ENCODE assay signal across 1 fruit fly cellular context in genomic region chr3L:12406999-12407632, dm6.
TF ChIP-seq lines count a peak whose summit lies in the region.

No protein-coding gene starts in this region.

TF ChIP-seq in whole organism, embryonic, 481 proteins besides CTCF, POLR2A, EP300 and RAD21 (continued from another document and continues in another):
- peak; percentile 95 for TF ChIP-seq CG13123 (GFP tag; optimal IDR thresholded peaks at IDR 0.05; lab: Kevin White, UChicago)
- TF ChIP-seq CG3163 (GFP tag; optimal IDR thresholded peaks at IDR 0.05; lab: Kevin White, UChicago) = peak; percentile 87
- TF ChIP-seq BEAF-32 (GFP tag; optimal IDR thresholded peaks at IDR 0.05; lab: Kevin White, UChicago) = no peak
- TF ChIP-seq CG6765 (GFP tag; optimal IDR thresholded peaks at IDR 0.05; lab: Kevin White, UChicago) = peak; percentile 93
- TF ChIP-seq nerfin-1 (tag; optimal IDR thresholded peaks at IDR 0.05; lab: Kevin White, UChicago) = peak; percentile 70
- TF ChIP-seq klu (GFP tag; IDR thresholded peaks at IDR 0.05; lab: Robert Waterston, UW) = peak; percentile 62
- peak; percentile 58 for TF ChIP-seq gsb-n (tag; optimal IDR thresholded peaks at IDR 0.05; lab: Kevin White, UChicago)
- peak; percentile 85 for TF ChIP-seq Dad (GFP tag; optimal IDR thresholded peaks at IDR 0.05; lab: Kevin White, UChicago)
- TF ChIP-seq cas (GFP tag; IDR thresholded peaks at IDR 0.05; lab: Robert Waterston, UW) = peak; percentile 80
- peak; percentile 84 for TF ChIP-seq p53 (GFP tag; optimal IDR thresholded peaks at IDR 0.05; lab: Kevin White, UChicago)
- peak; percentile 46; the same call in 1 of the 2 replicates for TF ChIP-seq ro (GFP tag; IDR thresholded peaks at IDR 0.05; lab: Robert Waterston, UW)
- TF ChIP-seq CG8478 (optimal IDR thresholded peaks at IDR 0.05; lab: Kevin White, UChicago) = no peak
- TF ChIP-seq ham (GFP tag; IDR thresholded peaks at IDR 0.05; lab: Robert Waterston, UW) = peak; percentile 82; the same call in 1 of the 2 replicates
- peak; percentile 92 for TF ChIP-seq exex (tag; optimal IDR thresholded peaks at IDR 0.05; lab: Kevin White, UChicago)
- TF ChIP-seq zen (tag; optimal IDR thresholded peaks at IDR 0.05; lab: Kevin White, UChicago) = no peak
- no peak for TF ChIP-seq D (optimal IDR thresholded peaks at IDR 0.05; lab: Kevin White, UChicago)
- peak; percentile 46 for TF ChIP-seq D (GFP tag; optimal IDR thresholded peaks at IDR 0.05; lab: Kevin White, UChicago)
- TF ChIP-seq CG4424 (GFP tag; optimal IDR thresholded peaks at IDR 0.05; lab: Kevin White, UChicago) = peak; percentile 43
- peak; percentile 60 for TF ChIP-seq cato (GFP tag; optimal IDR thresholded peaks at IDR 0.05; lab: Kevin White, UChicago; ENCODE audit: borderline replicate concordance)
- no peak for TF ChIP-seq hb (GFP tag; IDR thresholded peaks at IDR 0.05; lab: Robert Waterston, UW; ENCODE audit: partially characterized antibody)
- peak; percentile 83 for TF ChIP-seq slbo (GFP tag; IDR thresholded peaks at IDR 0.05; lab: Robert Waterston, UW)
- peak; percentile 92 for TF ChIP-seq tup (GFP tag; optimal IDR thresholded peaks at IDR 0.05; lab: Kevin White, UChicago)
- TF ChIP-seq CG2678 (tag; optimal IDR thresholded peaks at IDR 0.05; lab: Kevin White, UChicago) = peak; percentile 93
- TF ChIP-seq rib (GFP tag; IDR thresholded peaks at IDR 0.05; lab: Robert Waterston, UW) = peak; percentile 98
- TF ChIP-seq crc (GFP tag; optimal IDR thresholded peaks at IDR 0.05; lab: Kevin White, UChicago) = peak; percentile 81
- peak; percentile 98 for TF ChIP-seq NK7.1 (GFP tag; optimal IDR thresholded peaks at IDR 0.05; lab: Kevin White, UChicago)
- TF ChIP-seq CHES-1-like (GFP tag; optimal IDR thresholded peaks at IDR 0.05; lab: Kevin White, UChicago) = peak; percentile 97
- TF ChIP-seq Xrp1 (GFP tag; IDR thresholded peaks at IDR 0.05; lab: Robert Waterston, UW) = peak; percentile 88
- peak; percentile 61 for TF ChIP-seq CG31388 (GFP tag; optimal IDR thresholded peaks at IDR 0.05; lab: Kevin White, UChicago)
- TF ChIP-seq nom (GFP tag; optimal IDR thresholded peaks at IDR 0.05; lab: Kevin White, UChicago) = peak; percentile 58
- peak; percentile 87 for TF ChIP-seq HmgD (GFP tag; optimal IDR thresholded peaks at IDR 0.05; lab: Kevin White, UChicago)
- peak; percentile 79 for TF ChIP-seq dimm (GFP tag; IDR thresholded peaks at IDR 0.05; lab: Robert Waterston, UW)
- no peak for TF ChIP-seq HLH4C (GFP tag; IDR thresholded peaks at IDR 0.05; lab: Robert Waterston, UW; ENCODE audit: partially characterized antibody)
- peak; percentile 90 for TF ChIP-seq gsb (GFP tag; IDR thresholded peaks at IDR 0.05; lab: Robert Waterston, UW)
- peak; percentile 98 for TF ChIP-seq Atf6 (GFP tag; IDR thresholded peaks at IDR 0.05; lab: Robert Waterston, UW)
- TF ChIP-seq ATbp (GFP tag; optimal IDR thresholded peaks at IDR 0.05; lab: Kevin White, UChicago) = peak; percentile 98
- no peak for TF ChIP-seq pan (optimal IDR thresholded peaks at IDR 0.05; lab: Kevin White, UChicago)
- peak in 1 of 2 experiments; percentile 91 for TF ChIP-seq pan (GFP tag; optimal IDR thresholded peaks at IDR 0.05 in 1 of 2, IDR thresholded peaks at IDR 0.05 in 1 of 2)
- peak; percentile 92 for TF ChIP-seq Rfx (GFP tag; IDR thresholded peaks at IDR 0.05; lab: Robert Waterston, UW)
- TF ChIP-seq Bteb2 (GFP tag; optimal IDR thresholded peaks at IDR 0.05; lab: Kevin White, UChicago) = peak; percentile 90
- TF ChIP-seq tgo (GFP tag; IDR thresholded peaks at IDR 0.05; lab: Robert Waterston, UW) = peak; percentile 70; the same call in 2 of the 3 replicates
- peak; percentile 51 for TF ChIP-seq kah (GFP tag; optimal IDR thresholded peaks at IDR 0.05; lab: Kevin White, UChicago)
- TF ChIP-seq fd96Cb (tag; optimal IDR thresholded peaks at IDR 0.05; lab: Kevin White, UChicago) = no peak
- peak; percentile 71 for TF ChIP-seq H2.0 (GFP tag; IDR thresholded peaks at IDR 0.05; lab: Robert Waterston, UW)
- peak; percentile 70 for TF ChIP-seq grau (tag; optimal IDR thresholded peaks at IDR 0.05; lab: Kevin White, UChicago)
- no peak for TF ChIP-seq nerfin-2 (GFP tag; IDR thresholded peaks at IDR 0.05; lab: Robert Waterston, UW; ENCODE audit: partially characterized antibody)
- TF ChIP-seq CG1647 (GFP tag; optimal IDR thresholded peaks at IDR 0.05; lab: Kevin White, UChicago) = peak; percentile 95
- peak; percentile 54 for TF ChIP-seq CG10431 (GFP tag; optimal IDR thresholded peaks at IDR 0.05; lab: Kevin White, UChicago)
- TF ChIP-seq Nf-YB (GFP tag; optimal IDR thresholded peaks at IDR 0.05; lab: Kevin White, UChicago) = peak; percentile 44
- peak; percentile 81 for TF ChIP-seq NC2β (GFP tag; optimal IDR thresholded peaks at IDR 0.05; lab: Kevin White, UChicago)
- TF ChIP-seq Myb (GFP tag; optimal IDR thresholded peaks at IDR 0.05; lab: Kevin White, UChicago) = peak; percentile 65
- peak; percentile 73 for TF ChIP-seq CG8290 (GFP tag; optimal IDR thresholded peaks at IDR 0.05; lab: Kevin White, UChicago)
- TF ChIP-seq CG8290 (tag; optimal IDR thresholded peaks at IDR 0.05; lab: Kevin White, UChicago) = peak; percentile 61 to 98
- peak; percentile 27 for TF ChIP-seq MESR4 (GFP tag; optimal IDR thresholded peaks at IDR 0.05; lab: Kevin White, UChicago)
- no peak for TF ChIP-seq cad (GFP tag; optimal IDR thresholded peaks at IDR 0.05; lab: Kevin White, UChicago)
- peak; percentile 14 for TF ChIP-seq gfzf (GFP tag; optimal IDR thresholded peaks at IDR 0.05; lab: Kevin White, UChicago)
- TF ChIP-seq CG11504 (tag; optimal IDR thresholded peaks at IDR 0.05; lab: Kevin White, UChicago) = peak; percentile 28
- TF ChIP-seq sens-2 (GFP tag; IDR thresholded peaks at IDR 0.05; lab: Robert Waterston, UW) = peak; percentile 78
- peak; percentile 46 for TF ChIP-seq CG8359 (GFP tag; optimal IDR thresholded peaks at IDR 0.05; lab: Kevin White, UChicago; ENCODE audit: borderline replicate concordance)
- peak; percentile 98 for TF ChIP-seq sd (tag; optimal IDR thresholded peaks at IDR 0.05; lab: Kevin White, UChicago)
- TF ChIP-seq NC2α (GFP tag; optimal IDR thresholded peaks at IDR 0.05; lab: Kevin White, UChicago) = peak; percentile 89
- TF ChIP-seq CG17359 (tag; optimal IDR thresholded peaks at IDR 0.05; lab: Kevin White, UChicago) = peak; percentile 94
- TF ChIP-seq Jarid2 (GFP tag; optimal IDR thresholded peaks at IDR 0.05; lab: Kevin White, UChicago) = peak; percentile 80
- peak; percentile 64 for TF ChIP-seq CG4282 (GFP tag; optimal IDR thresholded peaks at IDR 0.05; lab: Kevin White, UChicago)
- TF ChIP-seq CG1602 (GFP tag; optimal IDR thresholded peaks at IDR 0.05; lab: Kevin White, UChicago) = peak; percentile 71
- peak; percentile 91 for TF ChIP-seq Asciz (GFP tag; optimal IDR thresholded peaks at IDR 0.05; lab: Kevin White, UChicago)
- peak; percentile 32 for TF ChIP-seq ind (GFP tag; optimal IDR thresholded peaks at IDR 0.05; lab: Kevin White, UChicago)
- TF ChIP-seq CG18764 (GFP tag; optimal IDR thresholded peaks at IDR 0.05; lab: Kevin White, UChicago) = peak; percentile 86
- peak; percentile 93 for TF ChIP-seq CG12744 (GFP tag; optimal IDR thresholded peaks at IDR 0.05; lab: Kevin White, UChicago)
- peak; percentile 87 for TF ChIP-seq CG17385 (GFP tag; optimal IDR thresholded peaks at IDR 0.05; lab: Kevin White, UChicago)
- TF ChIP-seq dysf (GFP tag; IDR thresholded peaks at IDR 0.05; lab: Robert Waterston, UW) = peak; percentile 82
- no peak for TF ChIP-seq CG8388 (GFP tag; optimal IDR thresholded peaks at IDR 0.05; lab: Kevin White, UChicago)
- peak; percentile 82; the same call in 2 of the 3 replicates for TF ChIP-seq ase (GFP tag; IDR thresholded peaks at IDR 0.05; lab: Robert Waterston, UW)
- TF ChIP-seq Hey (tag; optimal IDR thresholded peaks at IDR 0.05; lab: Kevin White, UChicago) = peak; percentile 94
- TF ChIP-seq CG10274 (GFP tag; optimal IDR thresholded peaks at IDR 0.05; lab: Kevin White, UChicago) = peak; percentile 75
- no peak for TF ChIP-seq jing (GFP tag; optimal IDR thresholded peaks at IDR 0.05; lab: Kevin White, UChicago)
- TF ChIP-seq sug (tag; optimal IDR thresholded peaks at IDR 0.05; lab: Kevin White, UChicago) = peak; percentile 94
- no peak for TF ChIP-seq lbe (GFP tag; optimal IDR thresholded peaks at IDR 0.05; lab: Kevin White, UChicago)
- TF ChIP-seq Adf1 (GFP tag; IDR thresholded peaks at IDR 0.05; lab: Robert Waterston, UW) = peak; percentile 86
- TF ChIP-seq Lhr (GFP tag; optimal IDR thresholded peaks at IDR 0.05; lab: Kevin White, UChicago) = peak; percentile 64
- peak; percentile 9 for TF ChIP-seq trem (tag; optimal IDR thresholded peaks at IDR 0.05; lab: Kevin White, UChicago)
- peak; percentile 83; the same call in 2 of the 3 replicates for TF ChIP-seq B-H1 (GFP tag; IDR thresholded peaks at IDR 0.05; lab: Robert Waterston, UW)
- peak; percentile 90 for TF ChIP-seq Bdp1 (GFP tag; optimal IDR thresholded peaks at IDR 0.05; lab: Kevin White, UChicago)
- TF ChIP-seq CG18011 (GFP tag; optimal IDR thresholded peaks at IDR 0.05; lab: Kevin White, UChicago) = peak; percentile 78
- TF ChIP-seq mam (GFP tag; optimal IDR thresholded peaks at IDR 0.05; lab: Kevin White, UChicago) = peak; percentile 79
- peak; percentile 88 for TF ChIP-seq CG16863 (GFP tag; optimal IDR thresholded peaks at IDR 0.05; lab: Kevin White, UChicago)
- TF ChIP-seq zfh1 (GFP tag; IDR thresholded peaks at IDR 0.05; lab: Robert Waterston, UW) = peak; percentile 81
- peak; percentile 81 for TF ChIP-seq jumu (GFP tag; optimal IDR thresholded peaks at IDR 0.05; lab: Kevin White, UChicago)
- TF ChIP-seq emc (GFP tag; optimal IDR thresholded peaks at IDR 0.05; lab: Kevin White, UChicago) = peak; percentile 84
- TF ChIP-seq eyg (GFP tag; optimal IDR thresholded peaks at IDR 0.05; lab: Kevin White, UChicago) = peak; percentile 100
- no peak for TF ChIP-seq Bgb (GFP tag; IDR thresholded peaks at IDR 0.05; lab: Robert Waterston, UW; ENCODE audit: partially characterized antibody)
- TF ChIP-seq CG4820 (GFP tag; optimal IDR thresholded peaks at IDR 0.05; lab: Kevin White, UChicago) = peak; percentile 50
- peak; percentile 84 for TF ChIP-seq CG1529 (GFP tag; optimal IDR thresholded peaks at IDR 0.05; lab: Kevin White, UChicago)
- peak; percentile 96 for TF ChIP-seq gce (GFP tag; IDR thresholded peaks at IDR 0.05; lab: Robert Waterston, UW)
- peak; percentile 97 for TF ChIP-seq CG7987 (GFP tag; optimal IDR thresholded peaks at IDR 0.05; lab: Kevin White, UChicago)
- TF ChIP-seq CG5180 (GFP tag; optimal IDR thresholded peaks at IDR 0.05; lab: Kevin White, UChicago) = peak; percentile 87
- peak; percentile 97 for TF ChIP-seq ci (GFP tag; IDR thresholded peaks at IDR 0.05; lab: Robert Waterston, UW)
- TF ChIP-seq luna (GFP tag; optimal IDR thresholded peaks at IDR 0.05; lab: Kevin White, UChicago) = peak; percentile 81
- peak; percentile 97 for TF ChIP-seq CG14014 (GFP tag; IDR thresholded peaks at IDR 0.05; lab: Robert Waterston, UW)
- peak; percentile 94 for TF ChIP-seq CG12942 (GFP tag; optimal IDR thresholded peaks at IDR 0.05; lab: Kevin White, UChicago)
- peak; percentile 83 for TF ChIP-seq fu2 (GFP tag; optimal IDR thresholded peaks at IDR 0.05; lab: Kevin White, UChicago)
- peak; percentile 91 for TF ChIP-seq CG12299 (tag; optimal IDR thresholded peaks at IDR 0.05; lab: Kevin White, UChicago)
- TF ChIP-seq hkb (optimal IDR thresholded peaks at IDR 0.05; lab: Kevin White, UChicago) = no peak
- peak; percentile 98 for TF ChIP-seq hkb (GFP tag; IDR thresholded peaks at IDR 0.05; lab: Robert Waterston, UW)
- peak; percentile 99 for TF ChIP-seq Med (GFP tag; lab: Kevin White, UChicago)
- TF ChIP-seq Camta (GFP tag; optimal IDR thresholded peaks at IDR 0.05; lab: Kevin White, UChicago) = peak; percentile 91
- TF ChIP-seq abd-A (tag; optimal IDR thresholded peaks at IDR 0.05; lab: Kevin White, UChicago) = peak; percentile 94
- peak; percentile 78 for TF ChIP-seq Mes4 (GFP tag; optimal IDR thresholded peaks at IDR 0.05; lab: Kevin White, UChicago)
- TF ChIP-seq NfI (GFP tag; optimal IDR thresholded peaks at IDR 0.05; lab: Kevin White, UChicago) = peak; percentile 87
- TF ChIP-seq gro (GFP tag; optimal IDR thresholded peaks at IDR 0.05; lab: Kevin White, UChicago) = peak; percentile 96
- peak; percentile 81 for TF ChIP-seq run (tag; optimal IDR thresholded peaks at IDR 0.05; lab: Kevin White, UChicago)
- TF ChIP-seq yki (optimal IDR thresholded peaks at IDR 0.05; lab: Kevin White, UChicago) = no peak
- TF ChIP-seq unc-4 (GFP tag; IDR thresholded peaks at IDR 0.05; lab: Robert Waterston, UW; ENCODE audit: partially characterized antibody) = peak; percentile 41; the same call in 1 of the 2 replicates
- TF ChIP-seq CG12769 (tag; optimal IDR thresholded peaks at IDR 0.05; lab: Kevin White, UChicago) = peak; percentile 96
- peak; percentile 86; the same call in 2 of the 3 replicates for TF ChIP-seq CG11093 (GFP tag; IDR thresholded peaks at IDR 0.05; lab: Robert Waterston, UW)
- TF ChIP-seq bowl (GFP tag; IDR thresholded peaks at IDR 0.05; lab: Robert Waterston, UW) = peak; percentile 79
- peak; percentile 77 for TF ChIP-seq CG12219 (GFP tag; optimal IDR thresholded peaks at IDR 0.05; lab: Kevin White, UChicago)
- peak; percentile 88 for TF ChIP-seq CG8089 (GFP tag; optimal IDR thresholded peaks at IDR 0.05; lab: Kevin White, UChicago)
- TF ChIP-seq Atf3 (GFP tag; optimal IDR thresholded peaks at IDR 0.05; lab: Kevin White, UChicago) = peak; percentile 77
- TF ChIP-seq CG15696 (tag; optimal IDR thresholded peaks at IDR 0.05; lab: Kevin White, UChicago) = peak; percentile 44
- TF ChIP-seq wdn (GFP tag; IDR thresholded peaks at IDR 0.05; lab: Robert Waterston, UW) = peak; percentile 91
- peak; percentile 94 for TF ChIP-seq CG6813 (GFP tag; optimal IDR thresholded peaks at IDR 0.05; lab: Kevin White, UChicago)
- TF ChIP-seq ap (GFP tag; IDR thresholded peaks at IDR 0.05; lab: Robert Waterston, UW) = peak; percentile 84
- TF ChIP-seq chif (GFP tag; optimal IDR thresholded peaks at IDR 0.05; lab: Kevin White, UChicago) = peak; percentile 71 to 85
- TF ChIP-seq E2f1 (GFP tag; IDR thresholded peaks at IDR 0.05; lab: Robert Waterston, UW) = peak; percentile 81
- no peak for TF ChIP-seq Hmx (GFP tag; optimal IDR thresholded peaks at IDR 0.05; lab: Kevin White, UChicago)
- TF ChIP-seq prd (optimal IDR thresholded peaks at IDR 0.05; lab: Kevin White, UChicago) = no peak
- peak; percentile 67; the same call in 2 of the 3 replicates for TF ChIP-seq prd (GFP tag; IDR thresholded peaks at IDR 0.05; lab: Robert Waterston, UW)
- TF ChIP-seq CG6791 (GFP tag; IDR thresholded peaks at IDR 0.05; lab: Robert Waterston, UW; ENCODE audit: partially characterized antibody) = no peak
- TF ChIP-seq CG11398 (GFP tag; optimal IDR thresholded peaks at IDR 0.05; lab: Kevin White, UChicago) = peak; percentile 93
- TF ChIP-seq CG7963 (GFP tag; IDR thresholded peaks at IDR 0.05; lab: Robert Waterston, UW; ENCODE audit: partially characterized antibody) = no peak
